Worm (Caenorhabditis elegans): ENCODE results near the gene Y59A8B.24.

- peak; percentile 62 for TF ChIP-seq W03F9.2 (tag; optimal IDR thresholded peaks at IDR 0.05)
- peak; percentile 73 for TF ChIP-seq him-1 (tag; optimal IDR thresholded peaks at IDR 0.05)
Measured at ce11 chrV:17951172-17951999, at the start of gene Y59A8B.24.

All from whole organism, L4/young adult.